Fruit fly (Drosophila melanogaster) whole organism, prepupa: Measurements from ENCODE around the gene pck.
A peak's percentile ranks its signal among the peaks of the same experiment; 100 is the strongest.

ENCODE experiments used
- CG11762 ChIP-seq: fragments of 200-800 bp; sonication (Bioruptor generic); optimal IDR thresholded peaks from 3 replicates; lab custom pipeline; 2016; ENCODE audit warnings: missing biosample characterization, missing genetic modification characterization; ENCODE audit not compliant: insufficient read depth
- CG11902 ChIP-seq: fragments of 200-800 bp; sonication (Bioruptor generic); optimal IDR thresholded peaks from 3 replicates; lab custom pipeline; 2016; ENCODE audit warnings: missing biosample characterization, missing genetic modification characterization
- CG6808 ChIP-seq: fragments of 200-800 bp; sonication (Bioruptor generic); optimal IDR thresholded peaks from 3 replicates; lab custom pipeline; 2017; ENCODE audit warnings: missing biosample characterization, missing genetic modification characterization, mild to moderate bottlenecking, moderate library complexity, missing genetic modification reagents
- Ets21C ChIP-seq: fragments of 200-800 bp; sonication (Bioruptor generic); optimal IDR thresholded peaks from 3 replicates; lab custom pipeline; 2016; ENCODE audit warnings: missing biosample characterization, missing genetic modification characterization
- Lpt ChIP-seq: fragments of 200-800 bp; sonication (Bioruptor generic); optimal IDR thresholded peaks from 3 replicates; lab custom pipeline; 2016; ENCODE audit warnings: missing biosample characterization, missing genetic modification characterization
- Sox102F ChIP-seq: fragments of 200-800 bp; sonication (Bioruptor generic); optimal IDR thresholded peaks from 2 replicates; lab custom pipeline; 2016; ENCODE audit warnings: missing biosample characterization, mild to moderate bottlenecking, missing genetic modification characterization
- achi ChIP-seq: fragments of 200-800 bp; sonication (Bioruptor generic); optimal IDR thresholded peaks from 3 replicates; lab custom pipeline; 2016; ENCODE audit warnings: missing biosample characterization, missing genetic modification characterization
- spab ChIP-seq: fragments of 200-800 bp; sonication (Bioruptor generic); optimal IDR thresholded peaks from 2 replicates; lab custom pipeline; 2017; ENCODE audit warnings: missing biosample characterization, mild to moderate bottlenecking, missing genetic modification characterization, missing genetic modification reagents

dm6 chrX:1461544-1461943 lies 8.9 kb upstream of the pck start, which contains the start of gene CG14787:
- TF ChIP-seq Ets21C (GFP tag; lab: Kevin White, UChicago) (no peak), CG6808 (GFP tag; lab: Kevin White, UChicago) (peak; percentile 21), Sox102F (GFP tag; lab: Kevin White, UChicago) (no peak), spab (GFP tag; lab: Kevin White, UChicago) (no peak), achi (GFP tag; lab: Kevin White, UChicago) (no peak), Lpt (GFP tag; lab: Kevin White, UChicago) (no peak), CG11902 (no peak), CG11762 (GFP tag; lab: Kevin White, UChicago) (no peak)
